Fruit fly (Drosophila melanogaster): ENCODE results near the gene Prosbeta3.
A peak's percentile ranks its signal among the peaks of the same experiment; 100 is the strongest.

The Prosbeta3 gene

dm6 chr3R:9047561-9048465 lies 41.8 kb upstream of the Prosbeta3 start, which contains the start of gene Rel:
Gene Rel (minus strand): TSS chr3R:9047977.
- TF ChIP-seq CG12104 (GFP tag; optimal IDR thresholded peaks at IDR 0.05) (peak; percentile 66), fd3F (GFP tag; optimal IDR thresholded peaks at IDR 0.05) (peak; percentile 56), CG15269 (tag; optimal IDR thresholded peaks at IDR 0.05) (peak; percentile 78), CG14710 (tag; optimal IDR thresholded peaks at IDR 0.05) (peak; percentile 86), Oli (tag; optimal IDR thresholded peaks at IDR 0.05) (peak; percentile 69), lbe (GFP tag; optimal IDR thresholded peaks at IDR 0.05) (peak; percentile 70), Optix (GFP tag; IDR thresholded peaks at IDR 0.05) (no peak), sc (optimal IDR thresholded peaks at IDR 0.05) (no peak), sc (GFP tag; optimal IDR thresholded peaks at IDR 0.05) (peak; percentile 50), her (GFP tag; optimal IDR thresholded peaks at IDR 0.05) (peak; percentile 59), CG1602 (GFP tag; optimal IDR thresholded peaks at IDR 0.05) (peak; percentile 54), slou (GFP tag; optimal IDR thresholded peaks at IDR 0.05) (peak; percentile 23), Hand (GFP tag; optimal IDR thresholded peaks at IDR 0.05) (peak; percentile 8), CG8281 (tag; optimal IDR thresholded peaks at IDR 0.05) (peak; percentile 28), bbx (GFP tag; IDR thresholded peaks at IDR 0.05; ENCODE audit: partially characterized antibody) (no peak), bsh (GFP tag; optimal IDR thresholded peaks at IDR 0.05) (peak in 1 of 2 experiments; percentile 62), CG4328 (GFP tag; optimal IDR thresholded peaks at IDR 0.05) (peak; percentile 68), CG9215 (GFP tag; IDR thresholded peaks at IDR 0.05) (no peak), Ets97D (GFP tag; optimal IDR thresholded peaks at IDR 0.05) (peak; percentile 14), klu (GFP tag; IDR thresholded peaks at IDR 0.05) (no peak), eyg (GFP tag; optimal IDR thresholded peaks at IDR 0.05) (peak; percentile 13), ftz-f1 (GFP tag; optimal IDR thresholded peaks at IDR 0.05) (peak; percentile 56), CG14441 (GFP tag; IDR thresholded peaks at IDR 0.05) (no peak), CG16779 (GFP tag; IDR thresholded peaks at IDR 0.05) (no peak), Adf1 (GFP tag; IDR thresholded peaks at IDR 0.05) (no peak), sens (GFP tag) (peak; percentile 66), scrt (GFP tag; optimal IDR thresholded peaks at IDR 0.05) (peak; percentile 45), nerfin-1 (tag; optimal IDR thresholded peaks at IDR 0.05) (peak; percentile 55), caup (GFP tag; optimal IDR thresholded peaks at IDR 0.05; ENCODE audit: severe bottlenecking) (peak; percentile 52), Ada2b (GFP tag; IDR thresholded peaks at IDR 0.05) (no peak), sd (tag; optimal IDR thresholded peaks at IDR 0.05) (peak; percentile 96), CG9727 (GFP tag; optimal IDR thresholded peaks at IDR 0.05) (peak; percentile 81), CG18764 (GFP tag; optimal IDR thresholded peaks at IDR 0.05) (peak; percentile 25), CG14050 (GFP tag; IDR thresholded peaks at IDR 0.05) (no peak), CG11696 (GFP tag; IDR thresholded peaks at IDR 0.05) (no peak), luna (GFP tag; optimal IDR thresholded peaks at IDR 0.05) (peak; percentile 29), crol (GFP tag; IDR thresholded peaks at IDR 0.05) (no peak), lilli (GFP tag; optimal IDR thresholded peaks at IDR 0.05) (peak; percentile 55), Fer3 (tag; optimal IDR thresholded peaks at IDR 0.05) (peak; percentile 52), CG11723 (GFP tag; optimal IDR thresholded peaks at IDR 0.05) (peak; percentile 27), CG13624 (GFP tag; optimal IDR thresholded peaks at IDR 0.05) (peak; percentile 81), CG13123 (GFP tag; optimal IDR thresholded peaks at IDR 0.05) (peak; percentile 4), Hsf (GFP tag; optimal IDR thresholded peaks at IDR 0.05) (no peak), sisA (GFP tag; IDR thresholded peaks at IDR 0.05) (no peak), CG30403 (GFP tag; optimal IDR thresholded peaks at IDR 0.05) (peak; percentile 62), CG4854 (GFP tag; optimal IDR thresholded peaks at IDR 0.05) (no peak), Mes4 (GFP tag; optimal IDR thresholded peaks at IDR 0.05) (no peak), CG7839 (tag; optimal IDR thresholded peaks at IDR 0.05) (peak; percentile 82), CG4424 (GFP tag; optimal IDR thresholded peaks at IDR 0.05) (peak; percentile 50), ken (GFP tag; IDR thresholded peaks at IDR 0.05) (no peak)

Data from whole organism, embryonic.